Fruit fly (Drosophila melanogaster) whole organism, embryonic: Measurements from ENCODE around the gene CG15818.
A peak's percentile ranks its signal among the peaks of the same experiment; 100 is the strongest.

Experiments
- BEAF-32 ChIP-seq: fragments of 200-800 bp; sonication (Bioruptor generic); optimal IDR thresholded peaks from 3 replicates; lab custom pipeline; 2017; ENCODE audit warnings: missing biosample characterization, missing genetic modification characterization, mild to moderate bottlenecking, moderate library complexity, missing genetic modification reagents
- BtbVII ChIP-seq: fragments of 200-800 bp; sonication (Bioruptor generic); optimal IDR thresholded peaks from 3 replicates; lab custom pipeline; 2017; ENCODE audit warnings: missing biosample characterization, mild to moderate bottlenecking, missing genetic modification characterization
- Bteb2 ChIP-seq: fragments of 200-800 bp; sonication (Bioruptor generic); optimal IDR thresholded peaks from 2 replicates; lab custom pipeline; 2016; ENCODE audit warnings: missing biosample characterization, missing genetic modification characterization
- CG10321 ChIP-seq: fragments of 200-800 bp; sonication (Bioruptor generic); IDR thresholded peaks from 2 replicates; pipeline ENCODE4 v1.3.6; 2022; ENCODE audit warnings: missing biosample characterization, missing genetic modification characterization
- CG11247 ChIP-seq: fragments of 200-800 bp; sonication (Bioruptor generic); IDR thresholded peaks from 2 replicates; pipeline ENCODE4 v1.3.6; 2022; ENCODE audit warnings: missing biosample characterization, missing genetic modification characterization
- CG11723 ChIP-seq: fragments of 200-800 bp; sonication (Bioruptor generic); optimal IDR thresholded peaks from 2 replicates; lab custom pipeline; 2017; ENCODE audit warnings: missing biosample characterization, mild to moderate bottlenecking, missing genetic modification characterization
- CG12071 ChIP-seq: fragments of 200-800 bp; sonication (Bioruptor generic); optimal IDR thresholded peaks from 3 replicates; lab custom pipeline; 2018; ENCODE audit warnings: missing biosample characterization, mild to moderate bottlenecking, missing genetic modification characterization
- CG12219 ChIP-seq: fragments of 200-800 bp; sonication (Bioruptor generic); optimal IDR thresholded peaks from 3 replicates; lab custom pipeline; 2018; ENCODE audit warnings: missing biosample characterization, mild to moderate bottlenecking, missing genetic modification characterization
- CG15011 ChIP-seq: fragments of 200-800 bp; sonication (Bioruptor generic); optimal IDR thresholded peaks from 3 replicates; lab custom pipeline; 2018; ENCODE audit warnings: missing biosample characterization, mild to moderate bottlenecking, missing genetic modification characterization
- CG16779 ChIP-seq: fragments of 200-800 bp; sonication (Bioruptor generic); IDR thresholded peaks from 2 replicates; pipeline ENCODE4 v1.3.6; 2022; ENCODE audit warnings: missing biosample characterization, missing genetic modification characterization
- CG16815 ChIP-seq: fragments of 200-800 bp; sonication (Bioruptor generic); optimal IDR thresholded peaks from 3 replicates; lab custom pipeline; 2017; ENCODE audit warnings: missing biosample characterization, mild to moderate bottlenecking, missing genetic modification characterization
- CG17612 ChIP-seq: fragments of 200-800 bp; sonication (Bioruptor generic); IDR thresholded peaks from 2 replicates; pipeline ENCODE4 v1.3.6; 2022; ENCODE audit warnings: missing biosample characterization, missing genetic modification characterization
- CG18599 ChIP-seq: fragments of 200-800 bp; sonication (Bioruptor generic); optimal IDR thresholded peaks from 3 replicates; lab custom pipeline; 2017; ENCODE audit warnings: missing biosample characterization, missing genetic modification characterization, mild to moderate bottlenecking, moderate library complexity, missing genetic modification reagents
- CG2120 ChIP-seq: fragments of 200-800 bp; sonication (Bioruptor generic); optimal IDR thresholded peaks from 3 replicates; lab custom pipeline; 2016; ENCODE audit warnings: missing biosample characterization, missing genetic modification characterization
- CG3847 ChIP-seq: fragments of 200-800 bp; sonication (Bioruptor generic); IDR thresholded peaks from 2 replicates; pipeline ENCODE4 v1.3.6; 2022; ENCODE audit warnings: missing biosample characterization, missing genetic modification characterization
- CG3995 ChIP-seq: fragments of 200-800 bp; sonication (Bioruptor generic); optimal IDR thresholded peaks from 3 replicates; lab custom pipeline; 2016; ENCODE audit warnings: missing biosample characterization, missing genetic modification characterization
- CG7372 ChIP-seq: fragments of 200-800 bp; sonication (Bioruptor generic); IDR thresholded peaks from 2 replicates; pipeline ENCODE4 v1.3.6; 2022; ENCODE audit warnings: missing biosample characterization, missing genetic modification characterization
- CG7556 ChIP-seq: fragments of 200-800 bp; sonication (Bioruptor generic); optimal IDR thresholded peaks from 2 replicates; lab custom pipeline; 2017; ENCODE audit warnings: missing biosample characterization, mild to moderate bottlenecking, missing genetic modification characterization
- CG7928 ChIP-seq: fragments of 200-800 bp; sonication (Bioruptor generic); optimal IDR thresholded peaks from 2 replicates; lab custom pipeline; 2017; ENCODE audit warnings: missing biosample characterization, mild to moderate bottlenecking, missing genetic modification characterization
- CG7963 ChIP-seq: fragments of 200-800 bp; sonication (Bioruptor generic); IDR thresholded peaks from 3 replicates; pipeline ENCODE4 v1.3.6; 2022; ENCODE audit warnings: missing biosample characterization, missing genetic modification characterization; ENCODE audit not compliant: partially characterized antibody
- CG8765 ChIP-seq: fragments of 200-800 bp; sonication (Bioruptor generic); IDR thresholded peaks from 2 replicates; pipeline ENCODE4 v1.3.6; 2022; ENCODE audit warnings: missing biosample characterization, missing genetic modification characterization
- CG9215 ChIP-seq: fragments of 200-800 bp; sonication (Bioruptor generic); IDR thresholded peaks from 2 replicates; pipeline ENCODE4 v1.3.6; 2022; ENCODE audit warnings: missing biosample characterization, missing genetic modification characterization
- CG9609 ChIP-seq: fragments of 200-800 bp; sonication (Bioruptor generic); optimal IDR thresholded peaks from 3 replicates; lab custom pipeline; 2016; ENCODE audit warnings: missing biosample characterization, missing genetic modification characterization
- D19B ChIP-seq: fragments of 200-800 bp; sonication (Bioruptor generic); optimal IDR thresholded peaks from 2 replicates; lab custom pipeline; 2017; ENCODE audit warnings: missing biosample characterization, mild to moderate bottlenecking, missing genetic modification characterization
- Deaf1 ChIP-seq: fragments of 200-800 bp; optimal IDR thresholded peaks from 3 replicates; lab custom pipeline; 2019; ENCODE audit warnings: missing biosample characterization, mild to moderate bottlenecking, missing genetic modification characterization, moderate library complexity
- Fer1 ChIP-seq: fragments of 200-800 bp; sonication (Bioruptor generic); optimal IDR thresholded peaks from 2 replicates; lab custom pipeline; 2017; ENCODE audit warnings: missing biosample characterization, mild to moderate bottlenecking, missing genetic modification characterization
- GATAe ChIP-seq: fragments of 200-800 bp; sonication (Bioruptor generic); conservative IDR thresholded peaks from 2 replicates; pipeline ENCODE4 v1.3.6; 2022; ENCODE audit warnings: missing biosample characterization, missing genetic modification characterization
- HLH4C ChIP-seq: fragments of 200-800 bp; sonication (Bioruptor generic); IDR thresholded peaks from 3 replicates; pipeline ENCODE4 v1.3.6; 2022; ENCODE audit warnings: missing biosample characterization, missing genetic modification characterization; ENCODE audit not compliant: partially characterized antibody
- Opbp ChIP-seq: fragments of 200-800 bp; sonication (Bioruptor generic); IDR thresholded peaks from 3 replicates; pipeline ENCODE4 v1.3.6; 2022; ENCODE audit warnings: missing biosample characterization, missing genetic modification characterization; ENCODE audit not compliant: partially characterized antibody
- Sin3A ChIP-seq: fragments of >200 bp; optimal IDR thresholded peaks from 2 replicates; lab custom pipeline; 2018
- Sox102F ChIP-seq: fragments of 200-800 bp; sonication (Bioruptor generic); optimal IDR thresholded peaks from 2 replicates; lab custom pipeline; 2018; ENCODE audit warnings: missing biosample characterization, mild to moderate bottlenecking, missing genetic modification characterization, moderate library complexity
- ac ChIP-seq: fragments of 200-800 bp; sonication (Bioruptor generic); optimal IDR thresholded peaks from 3 replicates; lab custom pipeline; 2017; ENCODE audit warnings: missing biosample characterization, mild to moderate bottlenecking, missing genetic modification characterization
- br ChIP-seq: fragments of >200 bp; optimal IDR thresholded peaks from 2 replicates; lab custom pipeline; 2017
- bsh ChIP-seq, 2 experiments: fragments of 200-800 bp; sonication (Bioruptor generic); optimal IDR thresholded peaks; 2 replicates each; lab custom pipeline; 2017 to 2018; ENCODE audit warnings: mild to moderate bottlenecking in 2 of 2, missing biosample characterization in 2 of 2, missing genetic modification characterization in 2 of 2, moderate library complexity in 1 of 2
- cas ChIP-seq: fragments of 200-800 bp; sonication (Bioruptor generic); IDR thresholded peaks from 2 replicates; pipeline ENCODE4 v1.3.6; 2022; ENCODE audit warnings: missing biosample characterization, missing genetic modification characterization
- chm ChIP-seq: fragments of 200-800 bp; sonication (Bioruptor generic); IDR thresholded peaks from 2 replicates; pipeline ENCODE4 v1.3.6; 2022; ENCODE audit warnings: missing biosample characterization, missing genetic modification characterization
- corto ChIP-seq: fragments of 200-800 bp; sonication (Bioruptor generic); optimal IDR thresholded peaks from 2 replicates; lab custom pipeline; 2016; ENCODE audit warnings: missing biosample characterization, mild to moderate bottlenecking, missing genetic modification characterization, moderate library complexity
- danr ChIP-seq: fragments of 200-800 bp; sonication (Bioruptor generic); IDR thresholded peaks from 2 replicates; pipeline ENCODE4 v1.3.6; 2022; ENCODE audit warnings: missing biosample characterization, missing genetic modification characterization
- esg ChIP-seq: fragments of 200-800 bp; sonication (Bioruptor generic); conservative IDR thresholded peaks from 2 replicates; pipeline ENCODE4 v1.3.6; 2022; ENCODE audit warnings: missing biosample characterization, missing genetic modification characterization
- grn ChIP-seq: fragments of 200-800 bp; sonication (Bioruptor generic); optimal IDR thresholded peaks from 3 replicates; lab custom pipeline; 2017; ENCODE audit warnings: missing biosample characterization, missing genetic modification characterization
- klu ChIP-seq: fragments of 200-800 bp; sonication (Bioruptor generic); IDR thresholded peaks from 2 replicates; pipeline ENCODE4 v1.3.6; 2022; ENCODE audit warnings: missing biosample characterization, missing genetic modification characterization
- pum ChIP-seq: fragments of 200-800 bp; sonication (Bioruptor generic); optimal IDR thresholded peaks from 2 replicates; lab custom pipeline; 2016; ENCODE audit warnings: missing biosample characterization, missing genetic modification characterization
- schlank ChIP-seq: fragments of 200-800 bp; sonication (Bioruptor generic); optimal IDR thresholded peaks from 2 replicates; lab custom pipeline; 2018; ENCODE audit warnings: missing biosample characterization, mild to moderate bottlenecking, missing genetic modification characterization
- sim ChIP-seq: fragments of 200-800 bp; sonication (Bioruptor generic); IDR thresholded peaks from 2 replicates; pipeline ENCODE4 v1.3.6; 2022; ENCODE audit warnings: missing biosample characterization, missing genetic modification characterization
- ttk ChIP-seq: fragments of 200-800 bp; sonication (Bioruptor generic); IDR thresholded peaks from 2 replicates; pipeline ENCODE4 v2.1.2; 2022; ENCODE audit warnings: missing biosample characterization, missing genetic modification characterization
- twi ChIP-seq: fragments of 200-800 bp; optimal IDR thresholded peaks from 2 replicates; lab custom pipeline; 2019; ENCODE audit warnings: missing biosample characterization, mild to moderate bottlenecking, missing genetic modification characterization, moderate library complexity
- wor ChIP-seq: fragments of 200-800 bp; sonication (Bioruptor generic); IDR thresholded peaks from 2 replicates; pipeline ENCODE4 v1.3.6; 2022; ENCODE audit warnings: missing biosample characterization, missing genetic modification characterization
- z ChIP-seq: fragments of 200-800 bp; sonication (Bioruptor generic); IDR thresholded peaks from 3 replicates; pipeline ENCODE4 v1.3.6; 2022; ENCODE audit warnings: missing biosample characterization, missing genetic modification characterization
- zfh1 ChIP-seq: fragments of 200-800 bp; sonication (Bioruptor generic); IDR thresholded peaks from 3 replicates; pipeline ENCODE4 v1.3.6; 2022; ENCODE audit warnings: missing biosample characterization, missing genetic modification characterization

Gene CG15818

dm6 chr2L:7420305-7421287 lies 9.9 kb downstream of the CG15818 start (continued):
- TF ChIP-seq CG10321 (GFP tag; lab: Robert Waterston, UW) (no peak), wor (GFP tag; lab: Robert Waterston, UW) (no peak), CG3995 (GFP tag; lab: Kevin White, UChicago) (peak; percentile 12), z (GFP tag; lab: Robert Waterston, UW) (no peak), CG2120 (GFP tag; lab: Kevin White, UChicago) (peak; percentile 94), grn (GFP tag; lab: Kevin White, UChicago) (no peak), GATAe (GFP tag; lab: Robert Waterston, UW) (no peak), CG16779 (peak; percentile 63; the same call in 1 of the 2 replicates), Fer1 (GFP tag; lab: Kevin White, UChicago) (peak; percentile 81), schlank (tag; lab: Kevin White, UChicago) (peak; percentile 73), CG18599 (GFP tag; lab: Kevin White, UChicago) (peak; percentile 94), D19B (GFP tag; lab: Kevin White, UChicago) (peak; percentile 54), BEAF-32 (GFP tag; lab: Kevin White, UChicago) (no peak), br (lab: Kevin White, UChicago) (no peak), CG7372 (GFP tag; lab: Robert Waterston, UW) (0 out of 2 replicates have a peak, but pooled peaks have one; percentile 33), BtbVII (GFP tag; lab: Kevin White, UChicago) (peak; percentile 32), cas (no peak), CG17612 (GFP tag; lab: Robert Waterston, UW) (no peak), CG12071 (GFP tag; lab: Kevin White, UChicago) (no peak), Opbp (GFP tag; lab: Robert Waterston, UW) (no peak), Deaf1 (tag; lab: Kevin White, UChicago) (no peak), ttk (GFP tag; lab: Robert Waterston, UW) (peak; percentile 53; the same call in 1 of the 2 replicates), esg (GFP tag; lab: Robert Waterston, UW) (peak; percentile 55; the same call in 1 of the 2 replicates), ac (GFP tag; lab: Kevin White, UChicago) (no peak), sim (GFP tag; lab: Robert Waterston, UW) (no peak), chm (peak; percentile 81), CG8765 (GFP tag; lab: Robert Waterston, UW) (no peak; the same call in 1 of the 2 replicates), CG11723 (GFP tag; lab: Kevin White, UChicago) (no peak), CG9609 (GFP tag; lab: Kevin White, UChicago) (peak; percentile 76), CG16815 (GFP tag; lab: Kevin White, UChicago) (no peak), Sox102F (GFP tag; lab: Kevin White, UChicago) (peak; percentile 27), CG12219 (peak; percentile 30), zfh1 (GFP tag; lab: Robert Waterston, UW) (peak; percentile 60; the same call in 2 of the 3 replicates), pum (GFP tag; lab: Kevin White, UChicago) (peak; percentile 2), klu (GFP tag; lab: Robert Waterston, UW) (peak; percentile 74), danr (GFP tag; lab: Robert Waterston, UW) (peak; percentile 37; the same call in 1 of the 2 replicates), CG9215 (GFP tag; lab: Robert Waterston, UW) (peak; percentile 71), CG15011 (GFP tag; lab: Kevin White, UChicago) (peak; percentile 56), CG7963 (no peak), CG3847 (GFP tag; lab: Robert Waterston, UW) (peak; percentile 62; the same call in 1 of the 2 replicates), HLH4C (no peak), Bteb2 (no peak), bsh (GFP tag; optimal IDR thresholded peaks at IDR 0.05; lab: Kevin White, UChicago) (peak; percentile 38), CG7928 (no peak), CG7556 (GFP tag; lab: Kevin White, UChicago) (peak; percentile 78), corto (GFP tag; lab: Kevin White, UChicago) (peak; percentile 86), twi (tag; lab: Kevin White, UChicago) (no peak), CG11247 (peak; percentile 51; the same call in 1 of the 2 replicates), Sin3A (lab: Kevin White, UChicago) (no peak)
